Fruit fly (Drosophila melanogaster) whole organism, embryonic: Measurements from ENCODE around the gene ric8a.

Experiments
- BEAF-32 ChIP-seq: fragments of 200-800 bp; sonication (Bioruptor generic); optimal IDR thresholded peaks from 3 replicates; lab custom pipeline; 2017; ENCODE audit warnings: missing biosample characterization, missing genetic modification characterization, mild to moderate bottlenecking, moderate library complexity, missing genetic modification reagents
- CG10267 ChIP-seq: fragments of 200-800 bp; sonication (Bioruptor generic); optimal IDR thresholded peaks from 2 replicates; lab custom pipeline; 2018; ENCODE audit warnings: missing biosample characterization, mild to moderate bottlenecking, missing genetic modification characterization, moderate library complexity
- CG11085 ChIP-seq: fragments of 200-800 bp; sonication (Bioruptor generic); IDR thresholded peaks from 2 replicates; pipeline ENCODE4 v1.3.6; 2022; ENCODE audit warnings: missing biosample characterization, missing genetic modification characterization
- CG11504 ChIP-seq: fragments of 200-800 bp; sonication (Bioruptor generic); optimal IDR thresholded peaks from 3 replicates; lab custom pipeline; 2019; ENCODE audit warnings: missing biosample characterization, mild to moderate bottlenecking, missing genetic modification characterization, moderate library complexity
- CG12659 ChIP-seq: fragments of 200-800 bp; sonication (Bioruptor generic); optimal IDR thresholded peaks from 3 replicates; lab custom pipeline; 2017; ENCODE audit warnings: mild to moderate bottlenecking, missing biosample characterization, missing genetic modification reagents, missing genetic modification characterization
- CG14710 ChIP-seq: fragments of 200-800 bp; sonication (Bioruptor generic); optimal IDR thresholded peaks from 3 replicates; lab custom pipeline; 2019; ENCODE audit warnings: missing biosample characterization, mild to moderate bottlenecking, missing genetic modification characterization, moderate library complexity
- CG16813 ChIP-seq: fragments of 200-800 bp; sonication (Bioruptor generic); IDR thresholded peaks from 3 replicates; pipeline ENCODE4 v1.3.6; 2022; ENCODE audit warnings: missing biosample characterization, missing genetic modification characterization; ENCODE audit not compliant: partially characterized antibody
- CG17359 ChIP-seq: fragments of 200-800 bp; sonication (Bioruptor generic); optimal IDR thresholded peaks from 3 replicates; lab custom pipeline; 2018; ENCODE audit warnings: missing biosample characterization, mild to moderate bottlenecking, missing genetic modification characterization, moderate library complexity
- CG17829 ChIP-seq: fragments of 200-800 bp; optimal IDR thresholded peaks from 2 replicates; lab custom pipeline; 2019; ENCODE audit warnings: missing biosample characterization, mild to moderate bottlenecking, missing genetic modification characterization, moderate library complexity
- CG2116 ChIP-seq: fragments of 200-800 bp; sonication (Bioruptor generic); optimal IDR thresholded peaks from 3 replicates; lab custom pipeline; 2018; ENCODE audit warnings: missing biosample characterization, mild to moderate bottlenecking, missing genetic modification characterization
- CG30020 ChIP-seq: fragments of 200-800 bp; optimal IDR thresholded peaks from 2 replicates; lab custom pipeline; 2019; ENCODE audit warnings: missing biosample characterization, mild to moderate bottlenecking, missing genetic modification characterization, moderate library complexity
- CG3163 ChIP-seq: fragments of 200-800 bp; sonication (Bioruptor generic); optimal IDR thresholded peaks from 3 replicates; lab custom pipeline; 2016; ENCODE audit warnings: missing biosample characterization, missing genetic modification characterization
- CG32767 ChIP-seq: fragments of 200-800 bp; sonication (Bioruptor generic); IDR thresholded peaks from 2 replicates; pipeline ENCODE4 v1.3.6; 2022; ENCODE audit warnings: missing biosample characterization, missing genetic modification characterization
- CG33213 ChIP-seq: fragments of 200-800 bp; sonication (Bioruptor generic); optimal IDR thresholded peaks from 3 replicates; lab custom pipeline; 2016; ENCODE audit warnings: missing biosample characterization, missing genetic modification characterization
- CG3847 ChIP-seq: fragments of 200-800 bp; sonication (Bioruptor generic); IDR thresholded peaks from 2 replicates; pipeline ENCODE4 v1.3.6; 2022; ENCODE audit warnings: missing biosample characterization, missing genetic modification characterization
- CG5245 ChIP-seq: fragments of 200-800 bp; sonication (Bioruptor generic); optimal IDR thresholded peaks from 3 replicates; lab custom pipeline; 2016; ENCODE audit warnings: missing biosample characterization, missing genetic modification characterization
- CG8089 ChIP-seq: fragments of 200-800 bp; sonication (Bioruptor generic); optimal IDR thresholded peaks from 3 replicates; lab custom pipeline; 2016; ENCODE audit warnings: missing biosample characterization, missing genetic modification characterization
- CG8924 ChIP-seq: fragments of 200-800 bp; optimal IDR thresholded peaks from 3 replicates; lab custom pipeline; 2019; ENCODE audit warnings: missing biosample characterization, mild to moderate bottlenecking, missing genetic modification characterization, moderate library complexity
- CG9817 ChIP-seq: fragments of 200-800 bp; sonication (Bioruptor generic); optimal IDR thresholded peaks from 2 replicates; lab custom pipeline; 2018; ENCODE audit warnings: missing biosample characterization, mild to moderate bottlenecking, missing genetic modification characterization, moderate library complexity
- CHES-1-like ChIP-seq: fragments of 200-800 bp; sonication (Bioruptor generic); optimal IDR thresholded peaks from 2 replicates; lab custom pipeline; 2016; ENCODE audit warnings: missing biosample characterization, missing genetic modification characterization
- CoRest ChIP-seq: fragments of 200-800 bp; sonication (Bioruptor generic); optimal IDR thresholded peaks from 3 replicates; lab custom pipeline; 2018; ENCODE audit warnings: missing biosample characterization, mild to moderate bottlenecking, missing genetic modification characterization, moderate library complexity
- Elba2 ChIP-seq: fragments of 200-800 bp; sonication (Bioruptor generic); optimal IDR thresholded peaks from 3 replicates; lab custom pipeline; 2016; ENCODE audit warnings: missing biosample characterization, missing genetic modification characterization
- HmgZ ChIP-seq: fragments of 200-800 bp; sonication (Bioruptor generic); optimal IDR thresholded peaks from 2 replicates; lab custom pipeline; 2018; ENCODE audit warnings: missing biosample characterization, mild to moderate bottlenecking, missing genetic modification characterization
- Hmr ChIP-seq: fragments of 200-800 bp; sonication (Bioruptor generic); optimal IDR thresholded peaks from 3 replicates; lab custom pipeline; 2017; ENCODE audit warnings: mild to moderate bottlenecking, missing biosample characterization, missing genetic modification reagents, missing genetic modification characterization
- Lhr ChIP-seq: fragments of 200-800 bp; sonication (Bioruptor generic); optimal IDR thresholded peaks from 3 replicates; lab custom pipeline; 2017; ENCODE audit warnings: mild to moderate bottlenecking, missing biosample characterization, missing genetic modification reagents, missing genetic modification characterization
- TFAM ChIP-seq: fragments of 200-800 bp; sonication (Bioruptor generic); optimal IDR thresholded peaks from 2 replicates; lab custom pipeline; 2017; ENCODE audit warnings: missing biosample characterization, missing genetic modification characterization, inconsistent platforms
- bsh ChIP-seq, 2 experiments: fragments of 200-800 bp; sonication (Bioruptor generic); optimal IDR thresholded peaks; 2 replicates each; lab custom pipeline; 2017 to 2018; ENCODE audit warnings: mild to moderate bottlenecking in 2 of 2, missing biosample characterization in 2 of 2, missing genetic modification characterization in 2 of 2, moderate library complexity in 1 of 2
- cg ChIP-seq: fragments of 200-800 bp; sonication (Bioruptor generic); optimal IDR thresholded peaks from 3 replicates; lab custom pipeline; 2019; ENCODE audit warnings: missing biosample characterization, mild to moderate bottlenecking, missing genetic modification characterization, moderate library complexity
- chinmo ChIP-seq: fragments of 200-800 bp; sonication (Bioruptor generic); IDR thresholded peaks from 4 replicates; pipeline ENCODE4 v1.3.6; 2022; ENCODE audit warnings: missing biosample characterization, missing genetic modification characterization; ENCODE audit not compliant: partially characterized antibody
- dimm ChIP-seq: fragments of 200-800 bp; sonication (Bioruptor generic); IDR thresholded peaks from 2 replicates; pipeline ENCODE4 v1.3.6; 2022; ENCODE audit warnings: missing biosample characterization, missing genetic modification characterization
- fd96Cb ChIP-seq: fragments of 200-800 bp; sonication (Bioruptor generic); optimal IDR thresholded peaks from 2 replicates; lab custom pipeline; 2018; ENCODE audit warnings: missing biosample characterization, mild to moderate bottlenecking, missing genetic modification characterization, moderate library complexity
- ftz-f1 ChIP-seq: fragments of 200-800 bp; sonication (Bioruptor generic); optimal IDR thresholded peaks from 2 replicates; lab custom pipeline; 2016; ENCODE audit warnings: missing biosample characterization, missing genetic modification characterization
- gfzf ChIP-seq: fragments of 200-800 bp; sonication (Bioruptor generic); optimal IDR thresholded peaks from 2 replicates; lab custom pipeline; 2016; ENCODE audit warnings: missing biosample characterization, mild to moderate bottlenecking, missing genetic modification characterization, moderate library complexity
- insv ChIP-seq, 2 experiments: fragments of 200-800 bp; sonication (Bioruptor generic); optimal IDR thresholded peaks; 3 replicates each; lab custom pipeline; 2016 to 2018; ENCODE audit warnings: missing biosample characterization in 2 of 2, missing genetic modification characterization in 2 of 2
- ken ChIP-seq: fragments of 200-800 bp; sonication (Bioruptor generic); IDR thresholded peaks from 3 replicates; pipeline ENCODE4 v1.3.6; 2022; ENCODE audit warnings: missing biosample characterization, missing genetic modification characterization
- nerfin-1 ChIP-seq: fragments of 200-800 bp; sonication (Bioruptor generic); optimal IDR thresholded peaks from 3 replicates; lab custom pipeline; 2019; ENCODE audit warnings: missing biosample characterization, mild to moderate bottlenecking, missing genetic modification characterization, moderate library complexity
- nom ChIP-seq: fragments of 200-800 bp; sonication (Bioruptor generic); optimal IDR thresholded peaks from 2 replicates; lab custom pipeline; 2017; ENCODE audit warnings: missing biosample characterization, missing genetic modification characterization, mild to moderate bottlenecking, moderate library complexity, missing genetic modification reagents
- org-1 ChIP-seq: fragments of 200-800 bp; sonication (Bioruptor generic); optimal IDR thresholded peaks from 2 replicates; lab custom pipeline; 2017; ENCODE audit warnings: missing biosample characterization, missing genetic modification characterization
- pzg ChIP-seq: fragments of 200-800 bp; sonication (Bioruptor generic); optimal IDR thresholded peaks from 3 replicates; lab custom pipeline; 2018; ENCODE audit warnings: missing biosample characterization, mild to moderate bottlenecking, missing genetic modification characterization, moderate library complexity
- row ChIP-seq: fragments of 200-800 bp; sonication (Bioruptor generic); IDR thresholded peaks from 3 replicates; pipeline ENCODE4 v1.3.6; 2022; ENCODE audit warnings: missing biosample characterization, missing genetic modification characterization
- seq ChIP-seq: fragments of 200-800 bp; sonication (Bioruptor generic); IDR thresholded peaks from 2 replicates; pipeline ENCODE4 v1.3.6; 2022; ENCODE audit warnings: missing biosample characterization, missing genetic modification characterization
- sqz ChIP-seq: fragments of 200-800 bp; sonication (Bioruptor generic); optimal IDR thresholded peaks from 3 replicates; lab custom pipeline; 2018; ENCODE audit warnings: missing biosample characterization, mild to moderate bottlenecking, missing genetic modification characterization
- stwl ChIP-seq: fragments of 200-800 bp; sonication (Bioruptor generic); optimal IDR thresholded peaks from 3 replicates; lab custom pipeline; 2018; ENCODE audit warnings: missing biosample characterization, mild to moderate bottlenecking, missing genetic modification characterization, moderate library complexity
- trem ChIP-seq: fragments of 200-800 bp; optimal IDR thresholded peaks from 3 replicates; lab custom pipeline; 2019; ENCODE audit warnings: missing biosample characterization, mild to moderate bottlenecking, missing genetic modification characterization, moderate library complexity
- unc-4 ChIP-seq: fragments of 200-800 bp; sonication (Bioruptor generic); IDR thresholded peaks from 2 replicates; pipeline ENCODE4 v1.3.6; 2022; ENCODE audit warnings: missing biosample characterization, missing genetic modification characterization; ENCODE audit not compliant: partially characterized antibody
- wdn ChIP-seq: fragments of 200-800 bp; sonication (Bioruptor generic); IDR thresholded peaks from 2 replicates; pipeline ENCODE4 v1.3.6; 2022; ENCODE audit warnings: missing biosample characterization, missing genetic modification characterization
- zen2 ChIP-seq: fragments of 200-800 bp; sonication (Bioruptor generic); IDR thresholded peaks from 3 replicates; pipeline ENCODE4 v1.3.6; 2022; ENCODE audit warnings: missing biosample characterization, missing genetic modification characterization; ENCODE audit not compliant: partially characterized antibody
- zfh1 ChIP-seq: fragments of 200-800 bp; sonication (Bioruptor generic); IDR thresholded peaks from 3 replicates; pipeline ENCODE4 v1.3.6; 2022; ENCODE audit warnings: missing biosample characterization, missing genetic modification characterization

ric8a gene

DNA sequence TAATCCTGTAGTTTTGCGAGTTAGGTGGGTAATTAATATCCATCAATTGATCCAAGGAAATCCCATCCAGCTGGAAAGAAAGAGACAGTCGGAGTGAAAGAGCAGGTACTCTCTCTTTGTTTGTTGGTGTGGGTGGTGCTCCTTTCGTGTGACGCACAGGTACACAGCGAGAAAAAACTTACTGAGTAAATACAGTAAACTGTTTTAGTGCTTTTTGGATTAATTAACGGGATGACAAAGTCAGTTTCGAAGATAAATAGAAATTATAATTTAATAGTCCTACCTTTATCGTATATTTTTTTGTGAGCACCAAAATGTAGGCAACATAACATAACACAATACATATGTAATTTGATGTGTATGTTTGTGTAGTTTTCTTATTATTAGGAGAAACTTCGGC is 7.9 kb upstream of the ric8a start (continued):
- TF ChIP-seq ftz-f1 (GFP tag; lab: Kevin White, UChicago) (no peak), dimm (GFP tag; lab: Robert Waterston, UW) (no peak), seq (GFP tag; lab: Robert Waterston, UW) (no peak), Hmr (no peak), chinmo (no peak), org-1 (GFP tag; lab: Kevin White, UChicago) (no peak), TFAM (no peak), CG3163 (GFP tag; lab: Kevin White, UChicago) (no peak), CG8089 (GFP tag; lab: Kevin White, UChicago) (no peak), fd96Cb (peak; percentile 17), zen2 (GFP tag; lab: Robert Waterston, UW) (no peak), CG32767 (no peak), wdn (no peak), CG17359 (peak; percentile 24), CG9817 (tag; lab: Kevin White, UChicago) (no peak), CG11085 (no peak)
- TF ChIP-seq, all 482 proteins: peak for 58

- TF ChIP-seq CG9817 (tag; lab: Kevin White, UChicago) = no peak
- TF ChIP-seq trem (tag; lab: Kevin White, UChicago) = peak; percentile 29
- peak; percentile 59 for TF ChIP-seq Lhr (GFP tag; lab: Kevin White, UChicago)
- peak; percentile 31 for TF ChIP-seq BEAF-32 (GFP tag; lab: Kevin White, UChicago)
- no peak for TF ChIP-seq zfh1 (GFP tag; lab: Robert Waterston, UW)
- TF ChIP-seq CG17829 (tag; lab: Kevin White, UChicago) = peak; percentile 0
- peak; percentile 35 for TF ChIP-seq CG33213 (GFP tag; lab: Kevin White, UChicago)
- TF ChIP-seq CHES-1-like (GFP tag; lab: Kevin White, UChicago) = peak; percentile 0
- TF ChIP-seq cg (GFP tag; lab: Kevin White, UChicago) = peak; percentile 43
- peak; percentile 14 for TF ChIP-seq CG10267 (tag; lab: Kevin White, UChicago)
- TF ChIP-seq row = peak; percentile 34; the same call in 1 of the 3 replicates
- TF ChIP-seq CG16813 (GFP tag; lab: Robert Waterston, UW) = peak; percentile 19; the same call in 1 of the 3 replicates
- no peak for TF ChIP-seq CG5245 (GFP tag; lab: Kevin White, UChicago)
- TF ChIP-seq Hmr = peak; percentile 21
- TF ChIP-seq CG12659 (GFP tag; lab: Kevin White, UChicago) = peak; percentile 27
- TF ChIP-seq CG3847 (GFP tag; lab: Robert Waterston, UW) = peak; percentile 38
- TF ChIP-seq bsh (GFP tag; optimal IDR thresholded peaks at IDR 0.05; lab: Kevin White, UChicago) = no peak
- TF ChIP-seq stwl (tag; lab: Kevin White, UChicago) = peak; percentile 77
- peak; percentile 47 for TF ChIP-seq CG14710 (tag; lab: Kevin White, UChicago)
- TF ChIP-seq CG11504 (tag; lab: Kevin White, UChicago) = peak; percentile 40
- TF ChIP-seq Elba2 (GFP tag; lab: Kevin White, UChicago) = peak; percentile 19
- TF ChIP-seq HmgZ = peak; percentile 2
- TF ChIP-seq nom (GFP tag; lab: Kevin White, UChicago) = peak; percentile 48
- TF ChIP-seq CG30020 (tag; lab: Kevin White, UChicago) = peak; percentile 17
- TF ChIP-seq CG8924 = peak; percentile 34
- TF ChIP-seq insv (GFP tag; optimal IDR thresholded peaks at IDR 0.05; lab: Kevin White, UChicago) = no peak
- TF ChIP-seq ken (GFP tag; lab: Robert Waterston, UW) = no peak
- TF ChIP-seq nerfin-1 = peak; percentile 83
- peak; percentile 61 for TF ChIP-seq pzg (GFP tag; lab: Kevin White, UChicago)
- 0 out of 2 replicates have a peak, but pooled peaks have one; percentile 28 for TF ChIP-seq unc-4 (GFP tag; lab: Robert Waterston, UW)
- TF ChIP-seq gfzf (GFP tag; lab: Kevin White, UChicago) = peak; percentile 82
- TF ChIP-seq sqz (GFP tag; lab: Kevin White, UChicago) = peak; percentile 52
- TF ChIP-seq CoRest (tag; lab: Kevin White, UChicago) = peak; percentile 79
- peak; percentile 27 for TF ChIP-seq CG2116 (GFP tag; lab: Kevin White, UChicago)
Measured at dm6 chrX:9250161-9250831, 5.7 kb upstream of the ric8a start, which contains the start of gene CG17754. TSS of gene CG17754 (plus strand) at chrX:9250420.
